Worm (Caenorhabditis elegans) whole organism, mixed stage, embryonic: Measurements from ENCODE around the gene Y17G7B.22.

Source experiments
- bed-3 ChIP-seq: fragments of 200-800 bp; sonication (Bioruptor generic); optimal IDR thresholded peaks from 3 replicates; lab custom pipeline; 2018; ENCODE audit warnings: mild to moderate bottlenecking, missing genetic modification characterization, moderate library complexity, missing compliant biosample characterization
- blmp-1 ChIP-seq: fragments of 150-350 bp; optimal IDR thresholded peaks from 2 replicates; lab custom pipeline; 2014; ENCODE audit warnings: missing biosample characterization, missing genetic modification characterization
- ceh-39 ChIP-seq: fragments of 150-350 bp; optimal IDR thresholded peaks from 2 replicates; lab custom pipeline; 2014; ENCODE audit warnings: missing biosample characterization, missing genetic modification characterization
- ceh-83 ChIP-seq: fragments of 200-800 bp; sonication (Bioruptor generic); optimal IDR thresholded peaks from 2 replicates; lab custom pipeline; 2018; ENCODE audit warnings: mild to moderate bottlenecking, missing genetic modification characterization, missing compliant biosample characterization
- ces-1 ChIP-seq: fragments of 150-350 bp; optimal IDR thresholded peaks from 2 replicates; lab custom pipeline; 2014; ENCODE audit warnings: missing biosample characterization, missing genetic modification reagents, missing genetic modification characterization
- lsy-2 ChIP-seq: fragments of 150-350 bp; optimal IDR thresholded peaks from 2 replicates; lab custom pipeline; 2014; ENCODE audit warnings: missing biosample characterization, missing genetic modification characterization
- mep-1 ChIP-seq: fragments of 150-350 bp; optimal IDR thresholded peaks from 2 replicates; lab custom pipeline; 2017; ENCODE audit warnings: missing biosample characterization, missing genetic modification reagents, missing genetic modification characterization, inconsistent platforms
- nhr-76 ChIP-seq: sonication (generic microtip); optimal IDR thresholded peaks from 2 replicates; lab custom pipeline; 2017; ENCODE audit warnings: missing biosample characterization, missing genetic modification characterization
- pha-4 ChIP-seq: fragments of 150-350 bp; optimal IDR thresholded peaks from 2 replicates; lab custom pipeline; 2018; ENCODE audit warnings: missing biosample characterization, missing genetic modification reagents, missing genetic modification characterization
- snpc-4 ChIP-seq: fragments of 150-350 bp; optimal IDR thresholded peaks from 2 replicates; lab custom pipeline; 2014; ENCODE audit warnings: missing biosample characterization, missing genetic modification characterization

- TF ChIP-seq pha-4 (tag; lab: Kevin White, UChicago), result peak; percentile 37
- no peak for TF ChIP-seq ceh-83 (GFP tag; lab: Kevin White, UChicago)
- TF ChIP-seq blmp-1, result no peak
- no peak for TF ChIP-seq mep-1
- no peak for TF ChIP-seq lsy-2 (tag; lab: Kevin White, UChicago)
- peak; percentile 98 for TF ChIP-seq ces-1 (GFP tag; lab: Kevin White, UChicago)
- no peak for TF ChIP-seq nhr-76 (tag; lab: Kevin White, UChicago)
- TF ChIP-seq ceh-39 (tag; lab: Kevin White, UChicago), result no peak
- TF ChIP-seq snpc-4 (tag; lab: Kevin White, UChicago), result no peak
- no peak for TF ChIP-seq bed-3 (GFP tag; lab: Kevin White, UChicago)
Measured at ce11 chrII:12089616-12090215, 21.9 kb downstream of the Y17G7B.22 start.
